Worm (Caenorhabditis elegans): Measurements from ENCODE around the gene col-87.

DNA sequence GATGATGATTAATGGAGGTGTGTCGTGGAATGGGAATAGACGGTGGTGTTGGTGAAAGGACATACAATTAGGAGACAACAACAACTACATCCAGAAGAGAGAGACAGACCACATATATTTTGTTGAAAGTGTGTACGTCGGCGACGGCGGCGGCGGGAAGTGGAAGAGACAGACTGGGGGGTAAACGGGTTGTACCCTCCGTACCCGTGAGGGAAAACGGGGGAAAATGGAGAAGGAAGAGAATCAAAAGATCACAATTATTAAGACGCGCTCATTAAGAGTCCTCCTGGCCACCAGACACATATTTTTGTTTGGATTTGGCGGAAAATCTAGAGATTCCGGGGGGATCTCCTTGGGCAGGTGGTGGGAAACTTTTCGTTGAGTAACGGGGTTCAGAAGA, 48.0 kb downstream of the col-87 start:
- TF ChIP-seq sea-2 (GFP tag; IDR thresholded peaks at IDR 0.05), result no peak
- TF ChIP-seq ceh-27 (GFP tag; optimal IDR thresholded peaks at IDR 0.05), result no peak
- TF ChIP-seq hmg-20 (GFP tag; IDR thresholded peaks at IDR 0.05), result no peak
- no peak for TF ChIP-seq snpc-4 (GFP tag; optimal IDR thresholded peaks at IDR 0.05)
- TF ChIP-seq snpc-4 (tag; optimal IDR thresholded peaks at IDR 0.05), result no peak
- TF ChIP-seq lag-1 (GFP tag; IDR thresholded peaks at IDR 0.05), result no peak
- TF ChIP-seq unc-62 (GFP tag; optimal IDR thresholded peaks at IDR 0.05), result no peak
